Fruit fly (Drosophila melanogaster) whole organism, adult: ENCODE results near the gene pira.
A peak's percentile ranks its signal among the peaks of the same experiment; 100 is the strongest.

Experiments
- CG11617 ChIP-seq: fragments of 200-800 bp; sonication (Bioruptor generic); optimal IDR thresholded peaks from 2 replicates; lab custom pipeline; 2017; ENCODE audit warnings: mild to moderate bottlenecking, missing biosample characterization, missing genetic modification reagents, missing genetic modification characterization
- CG12768 ChIP-seq: fragments of 200-800 bp; sonication (Bioruptor generic); optimal IDR thresholded peaks from 2 replicates; lab custom pipeline; 2017; ENCODE audit warnings: missing biosample characterization, missing genetic modification characterization, mild to moderate bottlenecking, moderate library complexity, missing genetic modification reagents
- CG14711 ChIP-seq: fragments of 200-800 bp; sonication (Bioruptor generic); optimal IDR thresholded peaks from 2 replicates; lab custom pipeline; 2018; ENCODE audit warnings: missing biosample characterization, mild to moderate bottlenecking, missing genetic modification characterization, moderate library complexity
- CG1620 ChIP-seq: fragments of 200-800 bp; sonication (Bioruptor generic); optimal IDR thresholded peaks from 2 replicates; lab custom pipeline; 2016; ENCODE audit warnings: missing biosample characterization, missing genetic modification characterization
- CG33017 ChIP-seq: fragments of 200-800 bp; sonication (Bioruptor generic); optimal IDR thresholded peaks from 2 replicates; lab custom pipeline; 2018; ENCODE audit warnings: missing biosample characterization, mild to moderate bottlenecking, missing genetic modification characterization, moderate library complexity
- CG5204 ChIP-seq: fragments of 200-800 bp; sonication (Bioruptor generic); optimal IDR thresholded peaks from 2 replicates; lab custom pipeline; 2016; ENCODE audit warnings: missing biosample characterization, missing genetic modification characterization
- CG7045 ChIP-seq: fragments of 200-800 bp; sonication (Bioruptor generic); optimal IDR thresholded peaks from 2 replicates; lab custom pipeline; 2017; ENCODE audit warnings: missing biosample characterization, mild to moderate bottlenecking, missing genetic modification characterization
- CG7101 ChIP-seq: fragments of 200-800 bp; sonication (Bioruptor generic); optimal IDR thresholded peaks from 2 replicates; lab custom pipeline; 2018; ENCODE audit warnings: missing biosample characterization, mild to moderate bottlenecking, missing genetic modification characterization, moderate library complexity
- Clk ChIP-seq: fragments of 200-800 bp; sonication (Bioruptor generic); optimal IDR thresholded peaks from 2 replicates; lab custom pipeline; 2017; ENCODE audit warnings: missing biosample characterization, missing genetic modification characterization
- Crg-1 ChIP-seq: fragments of 200-800 bp; sonication (Bioruptor generic); optimal IDR thresholded peaks from 2 replicates; lab custom pipeline; 2016; ENCODE audit warnings: missing biosample characterization, missing genetic modification characterization
- Hr96 ChIP-seq: fragments of 200-800 bp; sonication (Bioruptor generic); optimal IDR thresholded peaks from 2 replicates; lab custom pipeline; 2016; ENCODE audit warnings: missing biosample characterization, missing genetic modification characterization
- Mnt ChIP-seq: fragments of 200-800 bp; sonication (Bioruptor generic); optimal IDR thresholded peaks from 2 replicates; lab custom pipeline; 2016; ENCODE audit warnings: missing biosample characterization, mild to moderate bottlenecking, missing genetic modification characterization
- bab1 ChIP-seq: fragments of 200-800 bp; sonication (Bioruptor generic); optimal IDR thresholded peaks from 3 replicates; lab custom pipeline; 2019; ENCODE audit warnings: missing biosample characterization, mild to moderate bottlenecking, missing genetic modification characterization, moderate library complexity
- cic ChIP-seq: fragments of 200-800 bp; sonication (Bioruptor generic); optimal IDR thresholded peaks from 2 replicates; lab custom pipeline; 2017; ENCODE audit warnings: missing biosample characterization, mild to moderate bottlenecking, missing genetic modification characterization, moderate library complexity
- cnc ChIP-seq, 2 experiments: fragments of >200 bp; optimal IDR thresholded peaks; 2 replicates each; lab custom pipeline; 2017
- kay ChIP-seq: fragments of 200-800 bp; sonication (Bioruptor generic); peaks from one replicate; lab custom pipeline; 2016; ENCODE audit warnings: missing biosample characterization, missing genetic modification characterization, borderline replicate concordance
- ovo ChIP-seq: fragments of 200-800 bp; sonication (Bioruptor generic); optimal IDR thresholded peaks from 2 replicates; lab custom pipeline; 2016; ENCODE audit warnings: missing biosample characterization, missing genetic modification characterization
- pad ChIP-seq: fragments of 200-800 bp; sonication (Bioruptor generic); optimal IDR thresholded peaks from 3 replicates; lab custom pipeline; 2017; ENCODE audit warnings: missing biosample characterization, missing genetic modification characterization, mild to moderate bottlenecking, moderate library complexity, missing genetic modification reagents
- tj ChIP-seq: fragments of 200-800 bp; sonication (Bioruptor generic); optimal IDR thresholded peaks from 3 replicates; lab custom pipeline; 2017; ENCODE audit warnings: missing biosample characterization, mild to moderate bottlenecking, missing genetic modification characterization, moderate library complexity
- toe ChIP-seq: fragments of 200-800 bp; sonication (Bioruptor generic); optimal IDR thresholded peaks from 2 replicates; lab custom pipeline; 2016; ENCODE audit warnings: missing biosample characterization, missing genetic modification characterization

Gene pira

DNA sequence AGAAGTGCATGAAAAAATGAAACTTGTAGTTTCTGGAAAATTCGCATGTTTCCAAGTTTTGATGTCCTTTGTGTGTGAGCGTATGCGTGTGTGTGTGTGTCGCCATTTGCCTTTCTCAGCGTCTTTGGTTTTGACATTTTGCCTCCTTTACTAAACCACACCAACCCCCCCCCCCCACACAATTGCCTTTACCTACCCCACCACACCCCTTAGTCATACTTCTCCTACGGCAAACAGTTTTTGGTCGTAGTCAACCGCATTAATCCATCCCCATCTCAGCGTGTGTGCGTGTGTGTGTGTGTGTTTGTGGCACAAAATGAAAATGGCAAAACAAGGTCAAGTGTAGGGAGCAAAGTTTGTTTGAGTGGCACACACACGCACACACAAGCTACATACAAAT, 14.4 kb downstream of the pira start:
- TF ChIP-seq tj (GFP tag; lab: Kevin White, UChicago): no peak
- no peak for TF ChIP-seq bab1 (GFP tag; lab: Kevin White, UChicago)
- no peak for TF ChIP-seq CG5204 (GFP tag; lab: Kevin White, UChicago)
- TF ChIP-seq pad: peak; percentile 28

DNA sequence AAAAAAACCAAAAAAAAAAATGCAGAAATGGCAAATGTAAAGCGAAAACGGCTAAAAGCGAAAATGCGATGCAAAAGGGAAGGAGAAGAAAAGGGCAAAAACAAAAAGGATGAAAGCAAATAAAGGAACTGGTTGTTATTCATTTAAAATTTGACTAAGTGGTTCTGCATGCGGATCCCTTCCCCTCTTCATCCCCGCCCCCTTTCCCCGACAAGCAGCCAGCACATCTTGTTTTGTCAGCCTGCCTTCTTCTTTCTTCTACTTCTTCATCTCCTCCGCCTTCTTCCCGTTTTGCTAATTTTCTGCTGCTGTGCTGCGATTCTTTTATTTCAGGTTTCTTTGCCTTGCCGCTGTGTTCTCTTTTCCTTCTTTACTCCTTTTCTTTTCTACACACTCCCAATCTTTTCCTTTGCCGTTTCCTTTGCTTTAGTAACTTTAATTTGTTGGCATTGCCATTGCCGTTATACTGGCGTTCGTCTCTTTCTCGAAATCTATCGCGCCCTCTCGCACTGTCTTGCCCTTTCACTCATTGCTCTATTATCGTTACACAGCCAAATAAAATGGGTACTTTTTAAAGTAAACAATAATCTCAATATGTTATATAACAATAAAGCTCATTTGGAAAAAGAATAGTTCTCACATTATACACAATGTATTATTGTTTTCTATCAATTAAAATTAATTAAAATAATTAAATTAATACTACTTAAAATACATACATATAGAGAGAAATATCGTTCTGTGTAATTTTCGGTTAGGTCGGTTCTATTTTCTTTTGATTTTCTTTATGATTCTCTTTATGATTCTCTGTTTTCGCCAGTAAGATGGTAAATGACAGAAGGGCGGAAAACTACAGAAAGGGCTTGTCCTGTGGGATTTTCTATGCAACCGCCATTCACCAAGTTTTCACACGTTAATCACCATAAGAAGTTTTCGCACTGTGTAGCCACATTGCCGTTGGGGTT, 15.4 kb downstream of the pira start:
- TF ChIP-seq tj (GFP tag; lab: Kevin White, UChicago) (peak; percentile 87), Crg-1 (no peak), CG12768 (no peak), CG7045 (GFP tag; lab: Kevin White, UChicago) (no peak), Hr96 (GFP tag; lab: Kevin White, UChicago) (no peak), cnc (optimal IDR thresholded peaks at IDR 0.05; lab: Kevin White, UChicago) (no peak), ovo (GFP tag; lab: Kevin White, UChicago) (peak; percentile 66), cic (GFP tag; lab: Kevin White, UChicago) (no peak), CG14711 (peak; percentile 70), Clk (GFP tag; lab: Kevin White, UChicago) (no peak), CG33017 (tag; lab: Kevin White, UChicago) (peak; percentile 4), pad (peak; percentile 64), CG1620 (GFP tag; lab: Kevin White, UChicago) (no peak), toe (GFP tag; lab: Kevin White, UChicago) (no peak), kay (no peak), CG11617 (GFP tag; lab: Kevin White, UChicago) (no peak), CG5204 (GFP tag; lab: Kevin White, UChicago) (no peak), bab1 (GFP tag; lab: Kevin White, UChicago) (peak; percentile 56), CG7101 (tag; lab: Kevin White, UChicago) (peak; percentile 52), Mnt (no peak)

- no peak for TF ChIP-seq tj (GFP tag; lab: Kevin White, UChicago)
- TF ChIP-seq cic (GFP tag; lab: Kevin White, UChicago): no peak
- no peak for TF ChIP-seq kay
- no peak for TF ChIP-seq ovo (GFP tag; lab: Kevin White, UChicago)
- no peak for TF ChIP-seq bab1 (GFP tag; lab: Kevin White, UChicago)
- TF ChIP-seq CG1620 (GFP tag; lab: Kevin White, UChicago): no peak
- TF ChIP-seq Clk (GFP tag; lab: Kevin White, UChicago): no peak
- no peak for TF ChIP-seq CG5204 (GFP tag; lab: Kevin White, UChicago)
- no peak for TF ChIP-seq CG12768
- no peak for TF ChIP-seq Mnt
- no peak for TF ChIP-seq CG7045 (GFP tag; lab: Kevin White, UChicago)
- no peak for TF ChIP-seq pad
- no peak for TF ChIP-seq toe (GFP tag; lab: Kevin White, UChicago)
- TF ChIP-seq Crg-1: no peak
- TF ChIP-seq CG33017 (tag; lab: Kevin White, UChicago): no peak
- no peak for TF ChIP-seq CG14711
- no peak for TF ChIP-seq CG7101 (tag; lab: Kevin White, UChicago)
- TF ChIP-seq Hr96 (GFP tag; lab: Kevin White, UChicago): no peak
- TF ChIP-seq CG11617 (GFP tag; lab: Kevin White, UChicago): no peak
- no peak for TF ChIP-seq cnc (optimal IDR thresholded peaks at IDR 0.05; lab: Kevin White, UChicago)
Observed at dm6 chrX:12745117-12745516, 18.3 kb downstream of the pira start.

- TF ChIP-seq Crg-1: no peak
- TF ChIP-seq bab1 (GFP tag; lab: Kevin White, UChicago): peak; percentile 39
- no peak for TF ChIP-seq cnc (optimal IDR thresholded peaks at IDR 0.05; lab: Kevin White, UChicago)
- no peak for TF ChIP-seq toe (GFP tag; lab: Kevin White, UChicago)
- no peak for TF ChIP-seq cic (GFP tag; lab: Kevin White, UChicago)
- no peak for TF ChIP-seq ovo (GFP tag; lab: Kevin White, UChicago)
- no peak for TF ChIP-seq CG5204 (GFP tag; lab: Kevin White, UChicago)
- TF ChIP-seq pad: peak; percentile 8
- peak; percentile 4 for TF ChIP-seq CG1620 (GFP tag; lab: Kevin White, UChicago)
- TF ChIP-seq CG12768: no peak
- TF ChIP-seq CG7101 (tag; lab: Kevin White, UChicago): peak; percentile 25
- TF ChIP-seq CG33017 (tag; lab: Kevin White, UChicago): no peak
- TF ChIP-seq kay: no peak
- TF ChIP-seq Mnt: peak; percentile 23
- peak; percentile 30 for TF ChIP-seq tj (GFP tag; lab: Kevin White, UChicago)
- no peak for TF ChIP-seq CG14711
- TF ChIP-seq CG7045 (GFP tag; lab: Kevin White, UChicago): no peak
- TF ChIP-seq Hr96 (GFP tag; lab: Kevin White, UChicago): no peak
- TF ChIP-seq CG11617 (GFP tag; lab: Kevin White, UChicago): peak; percentile 39
- TF ChIP-seq Clk (GFP tag; lab: Kevin White, UChicago): no peak
Observed at dm6 chrX:12744026-12744688, 19.3 kb downstream of the pira start, which contains the start of gene CG4004. TSS of gene CG4004 (plus strand) at chrX:12744212.

- TF ChIP-seq tj (GFP tag; lab: Kevin White, UChicago) (peak; percentile 38), CG7045 (GFP tag; lab: Kevin White, UChicago) (no peak), CG5204 (GFP tag; lab: Kevin White, UChicago) (no peak), cnc (optimal IDR thresholded peaks at IDR 0.05; lab: Kevin White, UChicago) (no peak), CG11617 (GFP tag; lab: Kevin White, UChicago) (no peak)
Observed at dm6 chrX:12743296-12743695, 20.1 kb downstream of the pira start.
